Worm (Caenorhabditis elegans): ENCODE data around the gene srv-3.

srv-3 gene

ce11 chrV:19719253-19719652, 10.5 kb upstream of the srv-3 start, which contains the start of gene Y116F11A.6:
Gene Y116F11A.6, plus strand, starts transcription at chrV:19719553.
- TF ChIP-seq egl-27 (tag; optimal IDR thresholded peaks at IDR 0.05): no peak
- no peak for TF ChIP-seq nhr-21 (tag; optimal IDR thresholded peaks at IDR 0.05)
- no peak for TF ChIP-seq blmp-1 (tag; optimal IDR thresholded peaks at IDR 0.05; ENCODE audit: insufficient read depth)
- no peak for TF ChIP-seq ztf-1 (GFP tag; conservative IDR thresholded peaks at IDR 0.05)
- TF ChIP-seq ama-1 (optimal IDR thresholded peaks at IDR 0.05): no peak
- no peak for TF ChIP-seq Y55F3AM.14 (GFP tag; optimal IDR thresholded peaks at IDR 0.05)
- TF ChIP-seq C34F6.9 (tag; optimal IDR thresholded peaks at IDR 0.05): no peak
- TF ChIP-seq mbf-1 (tag; optimal IDR thresholded peaks at IDR 0.05): no peak
- TF ChIP-seq elt-1 (tag; optimal IDR thresholded peaks at IDR 0.05): no peak
- TF ChIP-seq unc-39 (tag; optimal IDR thresholded peaks at IDR 0.05): no peak
- no peak for TF ChIP-seq mdl-1 (tag; optimal IDR thresholded peaks at IDR 0.05)
- no peak for TF ChIP-seq sem-4 (tag; optimal IDR thresholded peaks at IDR 0.05)
- TF ChIP-seq R02D3.7 (tag; optimal IDR thresholded peaks at IDR 0.05): no peak
- no peak for TF ChIP-seq skn-1 (tag; optimal IDR thresholded peaks at IDR 0.05)

- TF ChIP-seq peb-1 (tag; optimal IDR thresholded peaks at IDR 0.05) (no peak), unc-39 (tag; optimal IDR thresholded peaks at IDR 0.05) (no peak), F13H6.1 (tag; optimal IDR thresholded peaks at IDR 0.05) (no peak), aly-2 (tag; optimal IDR thresholded peaks at IDR 0.05) (no peak), Y55F3AM.14 (GFP tag; optimal IDR thresholded peaks at IDR 0.05) (no peak), unc-55 (GFP tag; optimal IDR thresholded peaks at IDR 0.05) (no peak)
Measured at ce11 chrV:19718660-19719059, 9.9 kb upstream of the srv-3 start.

- TF ChIP-seq nhr-237 (tag; optimal IDR thresholded peaks at IDR 0.05) (no peak), sma-9 (GFP tag; optimal IDR thresholded peaks at IDR 0.05) (no peak), sma-9 (tag; optimal IDR thresholded peaks at IDR 0.05) (no peak), unc-55 (GFP tag; optimal IDR thresholded peaks at IDR 0.05) (no peak), R02D3.7 (tag; optimal IDR thresholded peaks at IDR 0.05) (no peak), ceh-82 (tag; optimal IDR thresholded peaks at IDR 0.05) (no peak), elt-1 (tag; optimal IDR thresholded peaks at IDR 0.05) (no peak), Y55F3AM.14 (GFP tag; optimal IDR thresholded peaks at IDR 0.05) (no peak), nhr-12 (tag; optimal IDR thresholded peaks at IDR 0.05) (no peak), nhr-23 (tag; optimal IDR thresholded peaks at IDR 0.05) (no peak), gmeb-1 (tag; optimal IDR thresholded peaks at IDR 0.05) (no peak), lin-39 (tag; optimal IDR thresholded peaks at IDR 0.05) (no peak), alr-1 (tag; optimal IDR thresholded peaks at IDR 0.05) (no peak), mab-5 (tag; optimal IDR thresholded peaks at IDR 0.05) (no peak), ztf-4 (tag; optimal IDR thresholded peaks at IDR 0.05) (no peak), sem-4 (tag; optimal IDR thresholded peaks at IDR 0.05) (no peak), F13H6.1 (tag; optimal IDR thresholded peaks at IDR 0.05) (no peak), mbf-1 (tag; optimal IDR thresholded peaks at IDR 0.05) (no peak), lsy-2 (tag; optimal IDR thresholded peaks at IDR 0.05) (no peak)
Measured at ce11 chrV:19717933-19718332, 9.2 kb upstream of the srv-3 start.

ce11 chrV:19715847-19716246, 7.1 kb upstream of the srv-3 start, which contains the start of gene Y43F8C.17:
Gene Y43F8C.17, plus strand, starts transcription at chrV:19716147.
- TF ChIP-seq ztf-11 (tag; optimal IDR thresholded peaks at IDR 0.05) (no peak), ztf-1 (GFP tag; conservative IDR thresholded peaks at IDR 0.05) (no peak), nhr-12 (tag; optimal IDR thresholded peaks at IDR 0.05) (no peak), nhr-25 (tag; optimal IDR thresholded peaks at IDR 0.05) (no peak), snpc-4 (tag; optimal IDR thresholded peaks at IDR 0.05) (no peak), nhr-21 (tag; optimal IDR thresholded peaks at IDR 0.05) (no peak), Y55F3AM.14 (GFP tag; optimal IDR thresholded peaks at IDR 0.05) (no peak), nhr-6 (tag; optimal IDR thresholded peaks at IDR 0.05) (no peak), unc-62 (GFP tag; optimal IDR thresholded peaks at IDR 0.05) (no peak), dmd-4 (tag; optimal IDR thresholded peaks at IDR 0.05) (no peak), nhr-10 (tag; optimal IDR thresholded peaks at IDR 0.05) (no peak), lin-11 (tag; optimal IDR thresholded peaks at IDR 0.05) (no peak), nhr-129 (tag; optimal IDR thresholded peaks at IDR 0.05) (no peak), R02D3.7 (tag; optimal IDR thresholded peaks at IDR 0.05) (no peak), unc-55 (GFP tag; optimal IDR thresholded peaks at IDR 0.05) (no peak), lin-13 (GFP tag; optimal IDR thresholded peaks at IDR 0.05) (no peak), elt-3 (tag; optimal IDR thresholded peaks at IDR 0.05) (no peak), sma-3 (GFP tag; optimal IDR thresholded peaks at IDR 0.05) (no peak), blmp-1 (tag; optimal IDR thresholded peaks at IDR 0.05; ENCODE audit: insufficient read depth) (no peak)
